Worm (Caenorhabditis elegans): ENCODE results near the gene col-73.

- TF ChIP-seq lin-13 (GFP tag; optimal IDR thresholded peaks at IDR 0.05) (no peak), alr-1 (tag; optimal IDR thresholded peaks at IDR 0.05) (no peak), ztf-11 (tag; optimal IDR thresholded peaks at IDR 0.05) (no peak), R02D3.7 (tag; optimal IDR thresholded peaks at IDR 0.05) (no peak)
Measured at ce11 chrII:4904778-4905177, 31.8 kb upstream of the col-73 start, which contains the start of gene btbd-10.
